Fruit fly (Drosophila melanogaster) whole organism, embryonic: ENCODE data around the gene cysu.

Experiments used
- Ada2b ChIP-seq: fragments of 200-800 bp; sonication (Bioruptor generic); IDR thresholded peaks from 2 replicates; pipeline ENCODE4 v1.3.6; 2022; ENCODE audit warnings: missing biosample characterization, missing genetic modification characterization
- Adf1 ChIP-seq: fragments of 200-800 bp; sonication (Bioruptor generic); IDR thresholded peaks from 2 replicates; pipeline ENCODE4 v1.3.6; 2022; ENCODE audit warnings: missing biosample characterization, missing genetic modification characterization
- BEAF-32 ChIP-seq: fragments of 200-800 bp; sonication (Bioruptor generic); optimal IDR thresholded peaks from 3 replicates; lab custom pipeline; 2017; ENCODE audit warnings: missing biosample characterization, missing genetic modification characterization, mild to moderate bottlenecking, moderate library complexity, missing genetic modification reagents
- BtbVII ChIP-seq: fragments of 200-800 bp; sonication (Bioruptor generic); optimal IDR thresholded peaks from 3 replicates; lab custom pipeline; 2017; ENCODE audit warnings: missing biosample characterization, mild to moderate bottlenecking, missing genetic modification characterization
- CG10209 ChIP-seq: fragments of 200-800 bp; sonication (Bioruptor generic); optimal IDR thresholded peaks from 3 replicates; lab custom pipeline; 2017; ENCODE audit warnings: missing biosample characterization, mild to moderate bottlenecking, missing genetic modification characterization, missing genetic modification reagents
- CG12155 ChIP-seq: fragments of 200-800 bp; sonication (Bioruptor generic); optimal IDR thresholded peaks from 3 replicates; lab custom pipeline; 2016; ENCODE audit warnings: missing biosample characterization, missing genetic modification characterization
- CG13296 ChIP-seq: fragments of 200-800 bp; sonication (Bioruptor generic); optimal IDR thresholded peaks from 3 replicates; lab custom pipeline; 2018; ENCODE audit warnings: missing biosample characterization, mild to moderate bottlenecking, missing genetic modification characterization
- CG14014 ChIP-seq: fragments of 200-800 bp; sonication (Bioruptor generic); IDR thresholded peaks from 2 replicates; pipeline ENCODE4 v1.3.6; 2022; ENCODE audit warnings: missing biosample characterization, missing genetic modification characterization
- CG14710 ChIP-seq: fragments of 200-800 bp; sonication (Bioruptor generic); optimal IDR thresholded peaks from 3 replicates; lab custom pipeline; 2019; ENCODE audit warnings: missing biosample characterization, mild to moderate bottlenecking, missing genetic modification characterization, moderate library complexity
- CG15514 ChIP-seq: fragments of 200-800 bp; sonication (Bioruptor generic); optimal IDR thresholded peaks from 3 replicates; lab custom pipeline; 2017; ENCODE audit warnings: missing biosample characterization, missing genetic modification characterization, mild to moderate bottlenecking, moderate library complexity, missing genetic modification reagents
- CG1602 ChIP-seq: fragments of 200-800 bp; sonication (Bioruptor generic); optimal IDR thresholded peaks from 3 replicates; lab custom pipeline; 2016; ENCODE audit warnings: missing biosample characterization, missing genetic modification characterization
- CG16779 ChIP-seq: fragments of 200-800 bp; sonication (Bioruptor generic); IDR thresholded peaks from 2 replicates; pipeline ENCODE4 v1.3.6; 2022; ENCODE audit warnings: missing biosample characterization, missing genetic modification characterization
- CG16815 ChIP-seq: fragments of 200-800 bp; sonication (Bioruptor generic); optimal IDR thresholded peaks from 3 replicates; lab custom pipeline; 2017; ENCODE audit warnings: missing biosample characterization, mild to moderate bottlenecking, missing genetic modification characterization
- CG17385 ChIP-seq: fragments of 200-800 bp; sonication (Bioruptor generic); optimal IDR thresholded peaks from 3 replicates; lab custom pipeline; 2018; ENCODE audit warnings: missing biosample characterization, mild to moderate bottlenecking, missing genetic modification characterization
- CG17802 ChIP-seq: fragments of 200-800 bp; sonication (Bioruptor generic); optimal IDR thresholded peaks from 2 replicates; lab custom pipeline; 2018; ENCODE audit warnings: missing biosample characterization, mild to moderate bottlenecking, missing genetic modification characterization, moderate library complexity
- CG18619 ChIP-seq: fragments of 200-800 bp; sonication (Bioruptor generic); optimal IDR thresholded peaks from 3 replicates; lab custom pipeline; 2017; ENCODE audit warnings: missing biosample characterization, mild to moderate bottlenecking, missing genetic modification characterization
- CG2129 ChIP-seq: fragments of 200-800 bp; sonication (Bioruptor generic); IDR thresholded peaks from 2 replicates; pipeline ENCODE4 v1.3.6; 2022; ENCODE audit warnings: missing biosample characterization, missing genetic modification characterization; ENCODE audit not compliant: partially characterized antibody
- CG31441 ChIP-seq: fragments of 200-800 bp; sonication (Bioruptor generic); IDR thresholded peaks from 2 replicates; pipeline ENCODE4 v1.3.6; 2022; ENCODE audit warnings: missing biosample characterization, missing genetic modification characterization
- CG43689 ChIP-seq: fragments of 200-800 bp; sonication (Bioruptor generic); IDR thresholded peaks from 2 replicates; pipeline ENCODE4 v1.3.6; 2022; ENCODE audit warnings: missing biosample characterization, missing genetic modification characterization
- CG4707 ChIP-seq: fragments of 200-800 bp; sonication (Bioruptor generic); optimal IDR thresholded peaks from 2 replicates; lab custom pipeline; 2018; ENCODE audit warnings: missing biosample characterization, mild to moderate bottlenecking, missing genetic modification characterization, moderate library complexity
- CG6175 ChIP-seq: fragments of 200-800 bp; sonication (Bioruptor generic); IDR thresholded peaks from 3 replicates; pipeline ENCODE4 v1.3.6; 2022; ENCODE audit warnings: missing biosample characterization, missing genetic modification characterization
- CG6813 ChIP-seq: fragments of 200-800 bp; sonication (Bioruptor generic); optimal IDR thresholded peaks from 2 replicates; lab custom pipeline; 2017; ENCODE audit warnings: missing biosample characterization, missing genetic modification characterization, mild to moderate bottlenecking, moderate library complexity, missing genetic modification reagents
- CG7372 ChIP-seq: fragments of 200-800 bp; sonication (Bioruptor generic); IDR thresholded peaks from 2 replicates; pipeline ENCODE4 v1.3.6; 2022; ENCODE audit warnings: missing biosample characterization, missing genetic modification characterization
- CG9215 ChIP-seq: fragments of 200-800 bp; sonication (Bioruptor generic); IDR thresholded peaks from 2 replicates; pipeline ENCODE4 v1.3.6; 2022; ENCODE audit warnings: missing biosample characterization, missing genetic modification characterization
- CHES-1-like ChIP-seq: fragments of 200-800 bp; sonication (Bioruptor generic); optimal IDR thresholded peaks from 2 replicates; lab custom pipeline; 2016; ENCODE audit warnings: missing biosample characterization, missing genetic modification characterization
- D19B ChIP-seq: fragments of 200-800 bp; sonication (Bioruptor generic); optimal IDR thresholded peaks from 2 replicates; lab custom pipeline; 2017; ENCODE audit warnings: missing biosample characterization, mild to moderate bottlenecking, missing genetic modification characterization
- HLHmδ ChIP-seq: fragments of 200-800 bp; sonication (Bioruptor generic); optimal IDR thresholded peaks from 2 replicates; lab custom pipeline; 2018; ENCODE audit warnings: missing biosample characterization, mild to moderate bottlenecking, missing genetic modification characterization, moderate library complexity
- Hand ChIP-seq: fragments of 200-800 bp; sonication (Bioruptor generic); optimal IDR thresholded peaks from 2 replicates; lab custom pipeline; 2017; ENCODE audit warnings: mild to moderate bottlenecking, missing biosample characterization, missing genetic modification reagents, missing genetic modification characterization
- Hr3 ChIP-seq: fragments of 200-800 bp; sonication (Bioruptor generic); optimal IDR thresholded peaks from 3 replicates; lab custom pipeline; 2016; ENCODE audit warnings: missing biosample characterization, missing genetic modification characterization
- Lhr ChIP-seq: fragments of 200-800 bp; sonication (Bioruptor generic); optimal IDR thresholded peaks from 3 replicates; lab custom pipeline; 2017; ENCODE audit warnings: mild to moderate bottlenecking, missing biosample characterization, missing genetic modification reagents, missing genetic modification characterization
- MESR4 ChIP-seq: fragments of 200-800 bp; sonication (Bioruptor generic); optimal IDR thresholded peaks from 2 replicates; lab custom pipeline; 2018; ENCODE audit warnings: missing biosample characterization, mild to moderate bottlenecking, missing genetic modification characterization, moderate library complexity
- Optix ChIP-seq: fragments of 200-800 bp; sonication (Bioruptor generic); IDR thresholded peaks from 3 replicates; pipeline ENCODE4 v1.3.6; 2022; ENCODE audit warnings: missing biosample characterization, missing genetic modification characterization
- PHDP ChIP-seq: fragments of 200-800 bp; sonication (Bioruptor generic); optimal IDR thresholded peaks from 3 replicates; lab custom pipeline; 2018; ENCODE audit warnings: missing biosample characterization, mild to moderate bottlenecking, missing genetic modification characterization, moderate library complexity
- Sin3A ChIP-seq: fragments of >200 bp; optimal IDR thresholded peaks from 2 replicates; lab custom pipeline; 2018
- Trl ChIP-seq, 3 experiments: fragments of >200 bp in 2 of 3; fragments of 200-800 bp in 1 of 3; sonication (Bioruptor generic) in 1 of 3; optimal IDR thresholded peaks; 2 replicates in 1 of 3; 3 replicates in 2 of 3; lab custom pipeline; 2016 to 2017; ENCODE audit warnings: missing biosample characterization in 1 of 3, missing genetic modification characterization in 1 of 3
- ara ChIP-seq: fragments of 200-800 bp; sonication (Bioruptor generic); IDR thresholded peaks from 2 replicates; pipeline ENCODE4 v1.3.6; 2022; ENCODE audit warnings: missing biosample characterization, missing genetic modification characterization
- az2 ChIP-seq: fragments of 200-800 bp; sonication (Bioruptor generic); optimal IDR thresholded peaks from 3 replicates; lab custom pipeline; 2016; ENCODE audit warnings: missing biosample characterization, missing genetic modification characterization
- chif ChIP-seq, 2 experiments: fragments of 200-800 bp; sonication (Bioruptor generic); optimal IDR thresholded peaks; 3 replicates each; lab custom pipeline; 2016; ENCODE audit warnings: missing biosample characterization in 2 of 2, missing genetic modification characterization in 2 of 2
- corto ChIP-seq: fragments of 200-800 bp; sonication (Bioruptor generic); optimal IDR thresholded peaks from 2 replicates; lab custom pipeline; 2016; ENCODE audit warnings: missing biosample characterization, mild to moderate bottlenecking, missing genetic modification characterization, moderate library complexity
- da ChIP-seq: fragments of 200-800 bp; sonication (Bioruptor generic); optimal IDR thresholded peaks from 2 replicates; lab custom pipeline; 2016; ENCODE audit warnings: missing biosample characterization, missing genetic modification characterization
- disco-r ChIP-seq: fragments of 200-800 bp; sonication (Bioruptor generic); optimal IDR thresholded peaks from 2 replicates; lab custom pipeline; 2016; ENCODE audit warnings: missing biosample characterization, missing genetic modification characterization
- dmrt11E ChIP-seq: fragments of 200-800 bp; sonication (Bioruptor generic); optimal IDR thresholded peaks from 3 replicates; lab custom pipeline; 2018; ENCODE audit warnings: missing biosample characterization, mild to moderate bottlenecking, missing genetic modification characterization, moderate library complexity
- emc ChIP-seq: fragments of 200-800 bp; sonication (Bioruptor generic); optimal IDR thresholded peaks from 2 replicates; lab custom pipeline; 2016; ENCODE audit warnings: missing biosample characterization, missing genetic modification characterization
- gfzf ChIP-seq: fragments of 200-800 bp; sonication (Bioruptor generic); optimal IDR thresholded peaks from 2 replicates; lab custom pipeline; 2016; ENCODE audit warnings: missing biosample characterization, mild to moderate bottlenecking, missing genetic modification characterization, moderate library complexity
- ham ChIP-seq: fragments of 200-800 bp; sonication (Bioruptor generic); IDR thresholded peaks from 2 replicates; pipeline ENCODE4 v1.3.6; 2022; ENCODE audit warnings: missing biosample characterization, missing genetic modification characterization
- inv ChIP-seq: fragments of 200-800 bp; sonication (Bioruptor generic); IDR thresholded peaks from 2 replicates; pipeline ENCODE4 v1.3.6; 2022; ENCODE audit warnings: missing biosample characterization, missing genetic modification characterization; ENCODE audit not compliant: partially characterized antibody
- pros ChIP-seq: fragments of 200-800 bp; sonication (Bioruptor generic); optimal IDR thresholded peaks from 3 replicates; lab custom pipeline; 2019; ENCODE audit warnings: missing biosample characterization, mild to moderate bottlenecking, missing genetic modification characterization, moderate library complexity
- scrt ChIP-seq: fragments of 200-800 bp; sonication (Bioruptor generic); optimal IDR thresholded peaks from 2 replicates; lab custom pipeline; 2018; ENCODE audit warnings: missing biosample characterization, mild to moderate bottlenecking, missing genetic modification characterization, moderate library complexity
- slou ChIP-seq: fragments of 200-800 bp; sonication (Bioruptor generic); optimal IDR thresholded peaks from 3 replicates; lab custom pipeline; 2016; ENCODE audit warnings: missing biosample characterization, missing genetic modification characterization
- vvl ChIP-seq: fragments of 200-800 bp; sonication (Bioruptor generic); IDR thresholded peaks from 2 replicates; pipeline ENCODE4 v1.3.6; 2022; ENCODE audit warnings: missing biosample characterization, missing genetic modification characterization

Gene cysu

DNA sequence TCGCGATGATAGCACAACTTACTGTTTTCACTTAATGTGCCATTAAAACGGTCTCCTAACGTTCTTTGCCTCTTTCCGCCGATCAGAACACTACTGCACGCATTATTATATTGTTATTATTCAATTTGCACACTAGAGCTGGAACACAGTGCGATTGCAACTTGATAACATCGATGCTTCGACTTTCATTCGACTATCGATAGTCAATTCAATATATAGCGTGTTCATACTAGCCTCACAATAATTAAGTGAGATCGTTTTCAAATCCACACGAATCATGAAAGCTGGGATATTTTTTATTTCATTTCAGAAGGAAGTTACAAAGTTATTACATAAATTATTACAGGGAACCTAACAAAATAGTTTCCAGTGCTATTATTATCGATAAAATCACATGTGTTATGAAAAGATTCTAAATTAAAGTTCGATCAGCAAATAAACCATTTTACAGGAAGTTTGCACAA, 24.2 kb upstream of the cysu start (continued):
- 0 out of 2 replicates have a peak, but pooled peaks have one; percentile 19 for TF ChIP-seq CG2129 (GFP tag; lab: Robert Waterston, UW)
- TF ChIP-seq CG10209 (GFP tag; lab: Kevin White, UChicago): peak; percentile 43
- TF ChIP-seq Lhr (GFP tag; lab: Kevin White, UChicago): peak; percentile 61
- no peak for TF ChIP-seq gfzf (GFP tag; lab: Kevin White, UChicago)
- TF ChIP-seq CG17802 (tag; lab: Kevin White, UChicago): peak; percentile 66
- TF ChIP-seq CHES-1-like (GFP tag; lab: Kevin White, UChicago): peak; percentile 67
- peak; percentile 60 for TF ChIP-seq CG17385 (GFP tag; lab: Kevin White, UChicago)
- peak; percentile 68 for TF ChIP-seq PHDP (tag; lab: Kevin White, UChicago)
- TF ChIP-seq Trl (optimal IDR thresholded peaks at IDR 0.05; lab: Kevin White, UChicago): no peak
- peak; percentile 53 for TF ChIP-seq Trl (GFP tag; optimal IDR thresholded peaks at IDR 0.05; lab: Kevin White, UChicago)
- TF ChIP-seq corto (GFP tag; lab: Kevin White, UChicago): no peak
- peak; percentile 53 for TF ChIP-seq CG12155 (GFP tag; lab: Kevin White, UChicago)
- TF ChIP-seq CG14014: no peak
- TF ChIP-seq da (GFP tag; lab: Kevin White, UChicago): no peak
- peak; percentile 15 for TF ChIP-seq dmrt11E (tag; lab: Kevin White, UChicago)
- TF ChIP-seq CG31441: peak; percentile 37
- no peak; the same call in 1 of the 2 replicates for TF ChIP-seq CG9215 (GFP tag; lab: Robert Waterston, UW)
- TF ChIP-seq CG7372 (GFP tag; lab: Robert Waterston, UW): no peak
- no peak for TF ChIP-seq emc
- peak; percentile 37 for TF ChIP-seq CG15514 (GFP tag; lab: Kevin White, UChicago)
- no peak for TF ChIP-seq CG43689 (GFP tag; lab: Robert Waterston, UW)
- TF ChIP-seq Hr3: peak; percentile 53
- TF ChIP-seq CG14710 (tag; lab: Kevin White, UChicago): peak; percentile 2
- TF ChIP-seq Adf1 (GFP tag; lab: Robert Waterston, UW): no peak
- TF ChIP-seq CG4707: no peak
- TF ChIP-seq D19B (GFP tag; lab: Kevin White, UChicago): no peak
- no peak for TF ChIP-seq disco-r
- TF ChIP-seq HLHmδ (GFP tag; lab: Kevin White, UChicago): no peak
- TF ChIP-seq ham (GFP tag; lab: Robert Waterston, UW): no peak
- TF ChIP-seq BtbVII (GFP tag; lab: Kevin White, UChicago): peak; percentile 3
- TF ChIP-seq CG6813: no peak
- TF ChIP-seq slou: peak; percentile 13
- TF ChIP-seq CG16779 (GFP tag; lab: Robert Waterston, UW): no peak
- no peak for TF ChIP-seq Sin3A
- no peak for TF ChIP-seq Optix (GFP tag; lab: Robert Waterston, UW)
- TF ChIP-seq Ada2b (GFP tag; lab: Robert Waterston, UW): peak; percentile 51; the same call in 1 of the 2 replicates
- peak; percentile 90 for TF ChIP-seq BEAF-32 (GFP tag; lab: Kevin White, UChicago)
- peak; percentile 79 for TF ChIP-seq inv (GFP tag; lab: Robert Waterston, UW)
- peak; percentile 22 for TF ChIP-seq CG1602 (GFP tag; lab: Kevin White, UChicago)
- no peak for TF ChIP-seq ara (GFP tag; lab: Robert Waterston, UW)
- peak; percentile 28 for TF ChIP-seq scrt (GFP tag; lab: Kevin White, UChicago)
- no peak for TF ChIP-seq CG16815
- TF ChIP-seq Hand: no peak
- TF ChIP-seq vvl (GFP tag; lab: Robert Waterston, UW): peak; percentile 80
- peak in 1 of 2 experiments; percentile 43 for TF ChIP-seq chif (GFP tag; optimal IDR thresholded peaks at IDR 0.05; lab: Kevin White, UChicago)
- TF ChIP-seq pros (GFP tag; lab: Kevin White, UChicago): no peak
- peak; percentile 56 for TF ChIP-seq MESR4 (GFP tag; lab: Kevin White, UChicago)
- peak; percentile 14 for TF ChIP-seq CG13296
- TF ChIP-seq az2 (GFP tag; lab: Kevin White, UChicago): peak; percentile 50
- peak; percentile 15 for TF ChIP-seq CG18619
- TF ChIP-seq CG6175 (GFP tag; lab: Robert Waterston, UW): no peak
